Fruit fly (Drosophila melanogaster) whole organism, adult: ENCODE data around the gene CG33500.

Source experiments
- CG11617 ChIP-seq: fragments of 200-800 bp; sonication (Bioruptor generic); optimal IDR thresholded peaks from 2 replicates; lab custom pipeline; 2017; ENCODE audit warnings: mild to moderate bottlenecking, missing biosample characterization, missing genetic modification reagents, missing genetic modification characterization
- CG12768 ChIP-seq: fragments of 200-800 bp; sonication (Bioruptor generic); optimal IDR thresholded peaks from 2 replicates; lab custom pipeline; 2017; ENCODE audit warnings: missing biosample characterization, missing genetic modification characterization, mild to moderate bottlenecking, moderate library complexity, missing genetic modification reagents
- CG33017 ChIP-seq: fragments of 200-800 bp; sonication (Bioruptor generic); optimal IDR thresholded peaks from 2 replicates; lab custom pipeline; 2018; ENCODE audit warnings: missing biosample characterization, mild to moderate bottlenecking, missing genetic modification characterization, moderate library complexity
- Clk ChIP-seq: fragments of 200-800 bp; sonication (Bioruptor generic); optimal IDR thresholded peaks from 2 replicates; lab custom pipeline; 2017; ENCODE audit warnings: missing biosample characterization, missing genetic modification characterization
- Hr96 ChIP-seq: fragments of 200-800 bp; sonication (Bioruptor generic); optimal IDR thresholded peaks from 2 replicates; lab custom pipeline; 2016; ENCODE audit warnings: missing biosample characterization, missing genetic modification characterization
- kay ChIP-seq: fragments of 200-800 bp; sonication (Bioruptor generic); peaks from one replicate; lab custom pipeline; 2016; ENCODE audit warnings: missing biosample characterization, missing genetic modification characterization, borderline replicate concordance
- pad ChIP-seq: fragments of 200-800 bp; sonication (Bioruptor generic); optimal IDR thresholded peaks from 3 replicates; lab custom pipeline; 2017; ENCODE audit warnings: missing biosample characterization, missing genetic modification characterization, mild to moderate bottlenecking, moderate library complexity, missing genetic modification reagents

dm6 chr3L:11509294-11509911, 966 bp downstream of the CG33500 start, which contains the start of the genes Sgs8 and Sgs7:
- no peak for TF ChIP-seq CG12768
- TF ChIP-seq CG11617 = no peak
- no peak for TF ChIP-seq CG33017 (tag; lab: Kevin White, UChicago)
- no peak for TF ChIP-seq pad (GFP tag; lab: Kevin White, UChicago)
- TF ChIP-seq Clk (GFP tag; lab: Kevin White, UChicago) = no peak
- TF ChIP-seq Hr96 (GFP tag; lab: Kevin White, UChicago) = no peak
- TF ChIP-seq kay (GFP tag; lab: Kevin White, UChicago) = no peak
